Worm (Caenorhabditis elegans) whole organism, late embryonic: ENCODE measurements around the gene sphk-1.

Experiments
- K09A11.1 ChIP-seq: sonication (generic microtip); optimal IDR thresholded peaks from 2 replicates; lab custom pipeline; 2017; ENCODE audit warnings: antibody characterized with exemption, mild to moderate bottlenecking, missing genetic modification characterization, missing compliant biosample characterization; ENCODE audit not compliant: insufficient read depth
- ceh-18 ChIP-seq: sonication (generic microtip); optimal IDR thresholded peaks from 2 replicates; lab custom pipeline; 2016; ENCODE audit warnings: missing genetic modification characterization, missing compliant biosample characterization
- elt-2 ChIP-seq: sonication (generic microtip); optimal IDR thresholded peaks from 2 replicates; lab custom pipeline; 2016; ENCODE audit warnings: missing genetic modification reagents, missing genetic modification characterization, missing compliant biosample characterization
- nhr-11 ChIP-seq: fragments of 150-350 bp; optimal IDR thresholded peaks from 2 replicates; lab custom pipeline; 2014; ENCODE audit warnings: missing biosample characterization, missing genetic modification characterization
- sox-2 ChIP-seq: fragments of 200-800 bp; sonication (Bioruptor generic); IDR thresholded peaks from 2 replicates; pipeline ENCODE4 v1.3.6; 2022; ENCODE audit warnings: missing genetic modification reagents, missing genetic modification characterization, missing compliant biosample characterization
- unc-86 ChIP-seq: sonication (generic microtip); optimal IDR thresholded peaks from 2 replicates; lab custom pipeline; 2016; ENCODE audit warnings: missing genetic modification characterization, missing compliant biosample characterization

DNA sequence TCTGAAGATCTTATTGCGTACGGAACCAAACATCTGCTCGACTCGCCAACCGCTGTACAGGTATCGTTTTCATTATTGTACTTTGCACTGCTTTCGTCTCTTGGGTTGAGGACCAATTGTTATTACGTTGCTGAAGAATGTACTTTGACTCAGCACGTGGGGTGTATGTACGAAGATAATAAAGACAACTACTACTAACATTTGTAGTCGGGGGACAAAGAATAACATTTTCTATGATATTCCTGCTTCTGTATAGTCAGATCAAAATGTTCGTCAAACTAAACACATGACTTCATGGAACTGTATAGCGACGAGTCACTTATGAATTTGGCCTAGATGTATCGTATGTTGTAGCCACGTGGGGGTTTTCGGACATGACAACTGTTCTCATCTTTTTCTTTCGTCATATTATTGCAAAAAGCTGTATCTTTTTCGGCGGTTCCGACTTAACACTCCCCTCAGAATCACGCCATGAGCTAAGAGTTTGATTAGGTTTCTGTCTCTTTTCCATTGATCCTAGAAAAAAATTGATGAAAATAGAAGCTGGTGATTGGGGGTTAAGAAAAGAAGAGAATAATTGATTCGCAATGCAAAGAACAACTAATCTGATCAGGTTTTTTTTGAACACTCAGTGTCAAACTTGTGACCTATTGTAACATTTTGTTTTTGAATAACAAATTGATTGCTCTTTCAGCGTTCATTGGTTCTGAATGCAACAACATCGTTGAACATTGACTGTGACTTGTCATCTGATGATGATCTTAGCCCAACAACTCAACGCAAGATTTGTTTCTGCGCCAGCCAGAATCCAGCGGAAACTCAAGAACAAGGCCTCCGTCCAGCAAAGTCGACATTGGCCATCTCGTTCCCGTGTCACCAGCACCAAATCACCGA lies 43.3 kb upstream of the sphk-1 start:
- TF ChIP-seq unc-86 (tag; lab: Kevin White, UChicago) (no peak), sox-2 (GFP tag; lab: Robert Waterston, UW) (no peak), nhr-11 (no peak), elt-2 (tag; lab: Kevin White, UChicago) (no peak), K09A11.1 (tag; lab: Kevin White, UChicago) (no peak), ceh-18 (tag; lab: Kevin White, UChicago) (no peak)
